Fruit fly (Drosophila melanogaster) whole organism, embryonic: ENCODE measurements around the gene Acp1.

Source experiments
- CG14965 ChIP-seq: fragments of 200-800 bp; sonication (Bioruptor generic); optimal IDR thresholded peaks from 2 replicates; lab custom pipeline; 2016; ENCODE audit warnings: missing biosample characterization, missing genetic modification characterization, borderline replicate concordance
- CG2202 ChIP-seq: fragments of 200-800 bp; sonication (Bioruptor generic); optimal IDR thresholded peaks from 2 replicates; lab custom pipeline; 2018; ENCODE audit warnings: missing biosample characterization, mild to moderate bottlenecking, missing genetic modification characterization
- CG32532 ChIP-seq: fragments of 200-800 bp; sonication (Bioruptor generic); IDR thresholded peaks from 2 replicates; pipeline ENCODE4 v1.3.6; 2022; ENCODE audit warnings: missing biosample characterization, missing genetic modification characterization
- Meics ChIP-seq: fragments of 200-800 bp; sonication (Bioruptor generic); optimal IDR thresholded peaks from 2 replicates; lab custom pipeline; 2017; ENCODE audit warnings: missing biosample characterization, mild to moderate bottlenecking, missing genetic modification characterization
- amos ChIP-seq: fragments of 200-800 bp; sonication (Bioruptor generic); IDR thresholded peaks from 2 replicates; pipeline ENCODE4 v1.3.6; 2022; ENCODE audit warnings: missing biosample characterization, missing genetic modification characterization; ENCODE audit not compliant: partially characterized antibody
- luna ChIP-seq: fragments of 200-800 bp; sonication (Bioruptor generic); optimal IDR thresholded peaks from 2 replicates; lab custom pipeline; 2016; ENCODE audit warnings: missing biosample characterization, missing genetic modification characterization
- pan ChIP-seq, 4 experiments: fragments of >200 bp in 3 of 4; fragments of 200-800 bp in 1 of 4; sonication (Bioruptor generic) in 1 of 4; optimal IDR thresholded peaks in 3 of 4; IDR thresholded peaks in 1 of 4; 2 replicates each; pipeline versions ENCODE4 v1.3.6 to Lab custom; 2017 to 2022; ENCODE audit warnings: missing biosample characterization in 2 of 4, missing genetic modification characterization in 2 of 4, mixed read lengths in 1 of 4

DNA sequence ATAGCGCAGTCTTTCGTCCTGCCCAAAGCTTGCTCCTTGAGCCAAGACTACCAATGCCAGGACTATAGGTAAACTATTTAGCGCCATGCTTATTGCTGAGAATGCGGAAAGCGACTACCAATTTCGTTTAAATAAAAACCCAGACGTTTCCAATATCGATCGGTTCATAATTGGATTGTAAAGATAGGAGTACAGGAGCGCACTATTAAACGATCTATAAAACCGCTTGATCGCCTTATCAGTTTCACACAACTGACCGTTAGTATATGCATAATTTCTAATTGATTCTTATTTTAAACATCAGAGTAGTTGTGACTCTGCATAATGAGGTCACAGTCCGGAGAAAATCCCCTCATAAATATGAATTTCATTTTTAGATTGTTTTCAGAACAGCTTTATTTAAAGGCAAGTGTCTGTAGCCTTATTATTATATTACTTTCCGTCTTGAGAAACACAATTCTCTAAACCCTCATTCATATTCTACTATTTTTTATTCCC, 48.7 kb downstream of the Acp1 start, which contains the start of the genes CG7025 and CG43235:
- TF ChIP-seq CG14965 (GFP tag; lab: Kevin White, UChicago) (no peak), CG32532 (GFP tag; lab: Robert Waterston, UW) (no peak), CG2202 (tag; lab: Kevin White, UChicago) (no peak), amos (GFP tag; lab: Robert Waterston, UW) (no peak), pan (optimal IDR thresholded peaks at IDR 0.05; lab: Kevin White, UChicago) (no peak), pan (GFP tag; optimal IDR thresholded peaks at IDR 0.05 in 1 of 2, IDR thresholded peaks at IDR 0.05 in 1 of 2) (no peak), Meics (GFP tag; lab: Kevin White, UChicago) (no peak), luna (no peak)
